Worm (Caenorhabditis elegans) whole organism, L2 larva: Measurements from ENCODE around the gene C08H9.16.

Experiments
- elt-1 ChIP-seq: fragments of 150-350 bp; optimal IDR thresholded peaks from 2 replicates; lab custom pipeline; 2014; ENCODE audit warnings: missing biosample characterization, missing genetic modification characterization
- fos-1 ChIP-seq: fragments of 150-350 bp; optimal IDR thresholded peaks from 2 replicates; lab custom pipeline; 2014; ENCODE audit warnings: missing biosample characterization, missing genetic modification characterization
- lin-39 ChIP-seq: fragments of 150-350 bp; optimal IDR thresholded peaks from 2 replicates; lab custom pipeline; 2014; ENCODE audit warnings: missing biosample characterization, missing genetic modification reagents, missing genetic modification characterization
- nhr-12 ChIP-seq: fragments of 150-350 bp; optimal IDR thresholded peaks from 2 replicates; lab custom pipeline; 2014; ENCODE audit warnings: missing biosample characterization, missing genetic modification characterization
- nhr-237 ChIP-seq: fragments of 150-350 bp; optimal IDR thresholded peaks from 2 replicates; lab custom pipeline; 2014; ENCODE audit warnings: missing biosample characterization, missing genetic modification characterization
- nhr-77 ChIP-seq: fragments of 150-350 bp; optimal IDR thresholded peaks from 2 replicates; lab custom pipeline; 2014; ENCODE audit warnings: missing biosample characterization, missing genetic modification characterization
- unc-62 ChIP-seq: fragments of 150-350 bp; optimal IDR thresholded peaks from 2 replicates; lab custom pipeline; 2014; ENCODE audit warnings: missing biosample characterization, missing genetic modification reagents, missing genetic modification characterization
- ztf-1 ChIP-seq: fragments of 200-800 bp; sonication (Bioruptor generic); conservative IDR thresholded peaks from 2 replicates; pipeline ENCODE4 v1.3.6; 2022; ENCODE audit warnings: missing genetic modification characterization, missing compliant biosample characterization

- no peak for TF ChIP-seq fos-1
- no peak for TF ChIP-seq unc-62 (GFP tag; lab: Kevin White, UChicago)
- TF ChIP-seq nhr-77 (tag; lab: Kevin White, UChicago): no peak
- TF ChIP-seq nhr-12: no peak
- no peak for TF ChIP-seq lin-39 (tag; lab: Kevin White, UChicago)
- no peak for TF ChIP-seq nhr-237 (tag; lab: Kevin White, UChicago)
- no peak for TF ChIP-seq elt-1 (tag; lab: Kevin White, UChicago)
- no peak for TF ChIP-seq ztf-1 (GFP tag; lab: Robert Waterston, UW)
Measured at ce11 chrII:9917904-9918303, 25.3 kb downstream of the C08H9.16 start, which contains the start of gene C05C10.8.
